Worm (Caenorhabditis elegans) whole organism, mixed stage, embryonic: Measurements from ENCODE around the gene H41C03.1.

Experiments used
- M03D4.4 ChIP-seq: sonication (generic microtip); optimal IDR thresholded peaks from 2 replicates; lab custom pipeline; 2017; ENCODE audit warnings: mild to moderate bottlenecking, missing genetic modification characterization, missing compliant biosample characterization
- bed-3 ChIP-seq: fragments of 200-800 bp; sonication (Bioruptor generic); optimal IDR thresholded peaks from 3 replicates; lab custom pipeline; 2018; ENCODE audit warnings: mild to moderate bottlenecking, missing genetic modification characterization, moderate library complexity, missing compliant biosample characterization
- blmp-1 ChIP-seq: fragments of 150-350 bp; optimal IDR thresholded peaks from 2 replicates; lab custom pipeline; 2014; ENCODE audit warnings: missing biosample characterization, missing genetic modification characterization
- ceh-39 ChIP-seq: fragments of 150-350 bp; optimal IDR thresholded peaks from 2 replicates; lab custom pipeline; 2014; ENCODE audit warnings: missing biosample characterization, missing genetic modification characterization
- ceh-43 ChIP-seq: fragments of 200-800 bp; sonication (Bioruptor generic); optimal IDR thresholded peaks from 2 replicates; lab custom pipeline; 2018; ENCODE audit warnings: mild to moderate bottlenecking, missing genetic modification characterization, moderate library complexity, missing compliant biosample characterization
- ceh-83 ChIP-seq: fragments of 200-800 bp; sonication (Bioruptor generic); optimal IDR thresholded peaks from 2 replicates; lab custom pipeline; 2018; ENCODE audit warnings: mild to moderate bottlenecking, missing genetic modification characterization, missing compliant biosample characterization
- ces-1 ChIP-seq: fragments of 150-350 bp; optimal IDR thresholded peaks from 2 replicates; lab custom pipeline; 2014; ENCODE audit warnings: missing biosample characterization, missing genetic modification reagents, missing genetic modification characterization
- cnd-1 ChIP-seq: fragments of 200-800 bp; sonication (Bioruptor generic); optimal IDR thresholded peaks from 2 replicates; lab custom pipeline; 2018; ENCODE audit warnings: mild to moderate bottlenecking, missing genetic modification characterization, missing compliant biosample characterization
- drap-1 ChIP-seq: fragments of 200-800 bp; sonication (Bioruptor generic); optimal IDR thresholded peaks from 3 replicates; lab custom pipeline; 2018; ENCODE audit warnings: mild to moderate bottlenecking, missing genetic modification characterization, missing compliant biosample characterization
- elt-1 ChIP-seq: sonication (generic microtip); optimal IDR thresholded peaks from 2 replicates; lab custom pipeline; 2017; ENCODE audit warnings: missing genetic modification characterization, mild to moderate bottlenecking, missing compliant biosample characterization, antibody characterized with exemption, moderate library complexity, borderline replicate concordance; ENCODE audit not compliant: insufficient read depth
- elt-3 ChIP-seq: fragments of 150-350 bp; optimal IDR thresholded peaks from 2 replicates; lab custom pipeline; 2014; ENCODE audit warnings: missing biosample characterization, missing genetic modification characterization
- flh-1 ChIP-seq: fragments of 200-800 bp; sonication (Bioruptor generic); optimal IDR thresholded peaks from 2 replicates; lab custom pipeline; 2018; ENCODE audit warnings: mild to moderate bottlenecking, missing genetic modification characterization, moderate library complexity, missing compliant biosample characterization
- hlh-1 ChIP-seq: fragments of 150-350 bp; optimal IDR thresholded peaks from 2 replicates; lab custom pipeline; 2014; ENCODE audit warnings: missing biosample characterization, missing genetic modification reagents, missing genetic modification characterization
- lin-13 ChIP-seq: fragments of 150-350 bp; optimal IDR thresholded peaks from 2 replicates; lab custom pipeline; 2014; ENCODE audit warnings: missing biosample characterization, missing genetic modification characterization
- lin-32 ChIP-seq: fragments of 200-800 bp; sonication (Bioruptor generic); optimal IDR thresholded peaks from 2 replicates; lab custom pipeline; 2018; ENCODE audit warnings: mild to moderate bottlenecking, missing genetic modification characterization, missing compliant biosample characterization
- lsy-2 ChIP-seq: fragments of 150-350 bp; optimal IDR thresholded peaks from 2 replicates; lab custom pipeline; 2014; ENCODE audit warnings: missing biosample characterization, missing genetic modification characterization
- mab-5 ChIP-seq: fragments of 150-350 bp; optimal IDR thresholded peaks from 2 replicates; lab custom pipeline; 2014; ENCODE audit warnings: missing biosample characterization, missing genetic modification characterization
- mep-1 ChIP-seq: fragments of 150-350 bp; optimal IDR thresholded peaks from 2 replicates; lab custom pipeline; 2017; ENCODE audit warnings: missing biosample characterization, missing genetic modification reagents, missing genetic modification characterization, inconsistent platforms
- mls-2 ChIP-seq: sonication (generic microtip); optimal IDR thresholded peaks from 2 replicates; lab custom pipeline; 2016; ENCODE audit warnings: mild to moderate bottlenecking, missing genetic modification characterization, moderate library complexity, missing compliant biosample characterization
- nhr-12 ChIP-seq: fragments of 150-350 bp; optimal IDR thresholded peaks from 2 replicates; lab custom pipeline; 2014; ENCODE audit warnings: missing biosample characterization, missing genetic modification characterization
- nhr-2 ChIP-seq: fragments of 150-350 bp; optimal IDR thresholded peaks from 2 replicates; lab custom pipeline; 2014; ENCODE audit warnings: missing biosample characterization, missing genetic modification characterization
- pha-4 ChIP-seq: fragments of 150-350 bp; optimal IDR thresholded peaks from 2 replicates; lab custom pipeline; 2018; ENCODE audit warnings: missing biosample characterization, missing genetic modification reagents, missing genetic modification characterization
- sem-2 ChIP-seq: fragments of 200-800 bp; sonication (Bioruptor generic); optimal IDR thresholded peaks from 2 replicates; lab custom pipeline; 2018; ENCODE audit warnings: mild to moderate bottlenecking, missing genetic modification characterization, missing compliant biosample characterization
- snpc-4 ChIP-seq: fragments of 150-350 bp; optimal IDR thresholded peaks from 2 replicates; lab custom pipeline; 2014; ENCODE audit warnings: missing biosample characterization, missing genetic modification characterization
- sptf-1 ChIP-seq: sonication (generic microtip); optimal IDR thresholded peaks from 2 replicates; lab custom pipeline; 2017; ENCODE audit warnings: mild to moderate bottlenecking, missing genetic modification characterization, moderate library complexity, missing compliant biosample characterization
- tbx-8 ChIP-seq: fragments of 200-800 bp; sonication (Bioruptor generic); optimal IDR thresholded peaks from 2 replicates; lab custom pipeline; 2018; ENCODE audit warnings: mild to moderate bottlenecking, missing genetic modification characterization, moderate library complexity, missing compliant biosample characterization
- unc-62 ChIP-seq: fragments of 150-350 bp; optimal IDR thresholded peaks from 2 replicates; lab custom pipeline; 2014; ENCODE audit warnings: missing biosample characterization, missing genetic modification reagents, missing genetic modification characterization
- zip-8 ChIP-seq: fragments of 150-350 bp; optimal IDR thresholded peaks from 2 replicates; lab custom pipeline; 2014; ENCODE audit warnings: missing biosample characterization, missing genetic modification characterization

H41C03.1 gene

ce11 chrII:5865405-5866308, 11.4 kb downstream of the H41C03.1 start, which contains the start of gene F55C12.19:
TSS of gene F55C12.19 (plus strand) at chrII:5866139.
- TF ChIP-seq flh-1 (GFP tag; lab: Kevin White, UChicago) (no peak), tbx-8 (GFP tag; lab: Kevin White, UChicago) (no peak), ceh-43 (GFP tag; lab: Kevin White, UChicago) (no peak), sptf-1 (tag; lab: Kevin White, UChicago) (no peak), mls-2 (tag; lab: Kevin White, UChicago) (no peak), hlh-1 (no peak), nhr-12 (tag; lab: Kevin White, UChicago) (no peak), mab-5 (tag; lab: Kevin White, UChicago) (no peak), ceh-83 (GFP tag; lab: Kevin White, UChicago) (no peak), blmp-1 (tag; lab: Kevin White, UChicago) (no peak), elt-3 (no peak), nhr-2 (tag; lab: Kevin White, UChicago) (no peak), bed-3 (GFP tag; lab: Kevin White, UChicago) (no peak), drap-1 (GFP tag; lab: Kevin White, UChicago) (no peak)

ce11 chrII:5866920-5867319, 12.7 kb downstream of the H41C03.1 start:
- TF ChIP-seq elt-3 = no peak
- TF ChIP-seq pha-4 (tag; lab: Kevin White, UChicago) = no peak
- no peak for TF ChIP-seq cnd-1 (tag; lab: Kevin White, UChicago)
- TF ChIP-seq hlh-1 = no peak
- no peak for TF ChIP-seq lin-32 (GFP tag; lab: Kevin White, UChicago)
- no peak for TF ChIP-seq nhr-2 (tag; lab: Kevin White, UChicago)
- no peak for TF ChIP-seq M03D4.4 (tag; lab: Kevin White, UChicago)
- no peak for TF ChIP-seq ceh-39
- TF ChIP-seq ceh-83 (GFP tag; lab: Kevin White, UChicago) = no peak
- TF ChIP-seq unc-62 = no peak
- TF ChIP-seq mls-2 (tag; lab: Kevin White, UChicago) = no peak
- no peak for TF ChIP-seq snpc-4
- no peak for TF ChIP-seq mep-1 (tag; lab: Kevin White, UChicago)
- no peak for TF ChIP-seq nhr-12 (tag; lab: Kevin White, UChicago)
- TF ChIP-seq blmp-1 (tag; lab: Kevin White, UChicago) = no peak
- no peak for TF ChIP-seq sptf-1 (tag; lab: Kevin White, UChicago)

- TF ChIP-seq sem-2 (GFP tag; lab: Kevin White, UChicago) (no peak), drap-1 (GFP tag; lab: Kevin White, UChicago) (no peak), zip-8 (tag; lab: Kevin White, UChicago) (no peak), ces-1 (GFP tag; lab: Kevin White, UChicago) (peak; percentile 36), mls-2 (tag; lab: Kevin White, UChicago) (no peak)
- TF ChIP-seq, all 35 proteins: peak for 1
Measured at ce11 chrII:5871508-5871907, 17.3 kb downstream of the H41C03.1 start.

ce11 chrII:5872414-5872813, 18.2 kb downstream of the H41C03.1 start:
- no peak for TF ChIP-seq zip-8 (tag; lab: Kevin White, UChicago)

ce11 chrII:5873564-5874070, 19.4 kb downstream of the H41C03.1 start, which contains the start of gene tex-2:
TSS of gene tex-2 (minus strand) at chrII:5873614.
- TF ChIP-seq ces-1 (GFP tag; lab: Kevin White, UChicago) (peak; percentile 89), lsy-2 (tag; lab: Kevin White, UChicago) (peak; percentile 30), pha-4 (tag; lab: Kevin White, UChicago) (no peak), elt-1 (tag; lab: Kevin White, UChicago) (no peak), mep-1 (tag; lab: Kevin White, UChicago) (peak; percentile 86), drap-1 (GFP tag; lab: Kevin White, UChicago) (no peak), mab-5 (tag; lab: Kevin White, UChicago) (no peak), lin-13 (tag; lab: Kevin White, UChicago) (peak; percentile 54), snpc-4 (no peak), blmp-1 (tag; lab: Kevin White, UChicago) (no peak)
